Worm (Caenorhabditis elegans) whole organism, young adult: ENCODE measurements around the gene Y54G2A.13.
"Not testable (repeated sequence)": the region's sequence is repeated elsewhere in the genome, so short reads cannot be mapped to it uniquely, and the experiment has no call there.

Experiments
- B0019.2 ChIP-seq: fragments of 200-800 bp; sonication (Bioruptor generic); conservative IDR thresholded peaks from 2 replicates; pipeline ENCODE4 v1.3.6; 2022; ENCODE audit warnings: missing genetic modification reagents, missing genetic modification characterization, missing compliant biosample characterization
- B0261.1 ChIP-seq: sonication (generic microtip); optimal IDR thresholded peaks from 2 replicates; lab custom pipeline; 2016; ENCODE audit warnings: mild to moderate bottlenecking, missing genetic modification characterization, moderate library complexity, missing compliant biosample characterization
- F39B2.1 ChIP-seq: fragments of 200-800 bp; sonication (Bioruptor generic); IDR thresholded peaks from 2 replicates; pipeline ENCODE4 v1.3.6; 2022; ENCODE audit warnings: missing genetic modification reagents, missing genetic modification characterization, missing compliant biosample characterization
- F52B5.7 ChIP-seq: sonication (generic microtip); optimal IDR thresholded peaks from 2 replicates; lab custom pipeline; 2016; ENCODE audit warnings: mild to moderate bottlenecking, missing genetic modification characterization, missing compliant biosample characterization
- F57C9.4 ChIP-seq: sonication (generic microtip); optimal IDR thresholded peaks from 2 replicates; lab custom pipeline; 2017; ENCODE audit warnings: mild to moderate bottlenecking, missing genetic modification characterization, missing compliant biosample characterization
- K12H6.12 ChIP-seq: fragments of 200-800 bp; sonication (Bioruptor generic); optimal IDR thresholded peaks from 2 replicates; lab custom pipeline; 2018; ENCODE audit warnings: mild to moderate bottlenecking, missing genetic modification characterization, missing compliant biosample characterization
- Y53F4B.3 ChIP-seq: fragments of 200-800 bp; sonication (Bioruptor generic); IDR thresholded peaks from 2 replicates; pipeline ENCODE4 v1.3.6; 2022; ENCODE audit warnings: missing genetic modification reagents, missing genetic modification characterization, missing compliant biosample characterization
- Y53G8AR.9 ChIP-seq: fragments of 200-800 bp; sonication (Bioruptor generic); conservative IDR thresholded peaks from 2 replicates; pipeline ENCODE4 v1.3.6; 2022; ENCODE audit warnings: missing genetic modification reagents, missing genetic modification characterization, missing compliant biosample characterization
- Y56A3A.18 ChIP-seq: fragments of 200-800 bp; sonication (Bioruptor generic); IDR thresholded peaks from 2 replicates; pipeline ENCODE4 v1.3.6; 2022; ENCODE audit warnings: missing genetic modification reagents, missing genetic modification characterization, missing compliant biosample characterization
- Y95B8A.8 ChIP-seq: fragments of 200-800 bp; sonication (Bioruptor generic); IDR thresholded peaks from 2 replicates; pipeline ENCODE4 v1.3.6; 2022; ENCODE audit warnings: missing genetic modification reagents, missing genetic modification characterization, missing compliant biosample characterization
- akir-1 ChIP-seq: fragments of 200-800 bp; sonication (Bioruptor generic); optimal IDR thresholded peaks from 2 replicates; lab custom pipeline; 2018; ENCODE audit warnings: mild to moderate bottlenecking, missing genetic modification characterization, moderate library complexity, missing compliant biosample characterization
- aptf-2 ChIP-seq: fragments of 200-800 bp; sonication (Bioruptor generic); conservative IDR thresholded peaks from 2 replicates; pipeline ENCODE4 v1.3.6; 2022; ENCODE audit warnings: missing genetic modification reagents, missing genetic modification characterization, missing compliant biosample characterization
- attf-6 ChIP-seq: fragments of 200-800 bp; sonication (Bioruptor generic); IDR thresholded peaks from 2 replicates; pipeline ENCODE4 v1.3.6; 2022; ENCODE audit warnings: missing genetic modification reagents, missing genetic modification characterization, missing compliant biosample characterization
- cebp-1 ChIP-seq, 2 experiments: fragments of 200-800 bp in 1 of 2; sonication (Bioruptor generic) in 1 of 2; sonication (generic microtip) in 1 of 2; IDR thresholded peaks in 1 of 2; optimal IDR thresholded peaks in 1 of 2; 2 replicates each; pipeline versions ENCODE4 v1.3.6 to Lab custom; 2017 to 2022; ENCODE audit warnings: missing compliant biosample characterization in 2 of 2, missing genetic modification characterization in 2 of 2, mild to moderate bottlenecking in 1 of 2, missing genetic modification reagents in 1 of 2, moderate library complexity in 1 of 2
- ceh-100 ChIP-seq: fragments of 200-800 bp; sonication (Bioruptor generic); IDR thresholded peaks from 2 replicates; pipeline ENCODE4 v1.3.6; 2022; ENCODE audit warnings: missing genetic modification reagents, missing genetic modification characterization, missing compliant biosample characterization
- ceh-40 ChIP-seq: fragments of 200-800 bp; sonication (Bioruptor generic); IDR thresholded peaks from 2 replicates; pipeline ENCODE4 v1.3.6; 2022; ENCODE audit warnings: missing genetic modification characterization, missing compliant biosample characterization
- ceh-91 ChIP-seq: fragments of 200-800 bp; sonication (Bioruptor generic); IDR thresholded peaks from 2 replicates; pipeline ENCODE4 v1.3.6; 2022; ENCODE audit warnings: missing genetic modification reagents, missing genetic modification characterization, missing compliant biosample characterization
- egl-18 ChIP-seq: fragments of 200-800 bp; sonication (Bioruptor generic); IDR thresholded peaks from 2 replicates; pipeline ENCODE4 v1.3.6; 2022; ENCODE audit warnings: missing genetic modification reagents, missing genetic modification characterization, missing compliant biosample characterization
- egl-44 ChIP-seq: fragments of 200-800 bp; sonication (Bioruptor generic); IDR thresholded peaks from 2 replicates; pipeline ENCODE4 v1.3.6; 2022; ENCODE audit warnings: missing genetic modification reagents, missing genetic modification characterization, missing compliant biosample characterization
- ekl-4 ChIP-seq: fragments of 200-800 bp; sonication (Bioruptor generic); IDR thresholded peaks from 2 replicates; pipeline ENCODE4 v1.3.6; 2022; ENCODE audit warnings: missing genetic modification reagents, missing genetic modification characterization, missing compliant biosample characterization
- ets-4 ChIP-seq: fragments of 200-800 bp; sonication (Bioruptor generic); optimal IDR thresholded peaks from 2 replicates; lab custom pipeline; 2018; ENCODE audit warnings: mild to moderate bottlenecking, missing genetic modification characterization, missing compliant biosample characterization
- fkh-3 ChIP-seq: sonication (generic microtip); optimal IDR thresholded peaks from 2 replicates; lab custom pipeline; 2016; ENCODE audit warnings: mild to moderate bottlenecking, missing genetic modification characterization, missing compliant biosample characterization
- hlh-12 ChIP-seq: sonication (generic microtip); optimal IDR thresholded peaks from 2 replicates; lab custom pipeline; 2016; ENCODE audit warnings: missing genetic modification characterization, missing compliant biosample characterization
- hmg-1.2 ChIP-seq: fragments of 200-800 bp; sonication (Bioruptor generic); IDR thresholded peaks from 2 replicates; pipeline ENCODE4 v1.3.6; 2022; ENCODE audit warnings: missing genetic modification reagents, missing genetic modification characterization, missing compliant biosample characterization
- lin-40 ChIP-seq: sonication (generic microtip); optimal IDR thresholded peaks from 2 replicates; lab custom pipeline; 2016; ENCODE audit warnings: missing genetic modification characterization, mild to moderate bottlenecking, missing compliant biosample characterization, missing genotype, missing genetic modification reagents
- lir-1 ChIP-seq: fragments of 200-800 bp; sonication (Bioruptor generic); conservative IDR thresholded peaks from 2 replicates; pipeline ENCODE4 v1.3.6; 2022; ENCODE audit warnings: missing genetic modification reagents, missing genetic modification characterization, missing compliant biosample characterization
- madf-8 ChIP-seq: fragments of 200-800 bp; sonication (Bioruptor generic); conservative IDR thresholded peaks from 2 replicates; pipeline ENCODE4 v1.3.6; 2022; ENCODE audit warnings: missing genetic modification reagents, missing genetic modification characterization, missing compliant biosample characterization
- nhr-80 ChIP-seq: sonication (generic microtip); optimal IDR thresholded peaks from 2 replicates; lab custom pipeline; 2016; ENCODE audit warnings: missing genetic modification characterization, missing compliant biosample characterization
- rec-8 ChIP-seq, 2 experiments: sonication (generic microtip); optimal IDR thresholded peaks; 2 replicates each; lab custom pipeline; 2016; ENCODE audit warnings: mild to moderate bottlenecking in 2 of 2, missing genetic modification characterization in 2 of 2, missing genetic modification reagents in 2 of 2, missing genotype in 2 of 2, missing biosample characterization in 1 of 2, missing compliant biosample characterization in 1 of 2, moderate library complexity in 1 of 2
- repo-1 ChIP-seq: sonication (generic microtip); optimal IDR thresholded peaks from 2 replicates; lab custom pipeline; 2017; ENCODE audit warnings: mild to moderate bottlenecking, missing genetic modification characterization, missing compliant biosample characterization
- rpc-1 ChIP-seq, 2 experiments: fragments of 150-350 bp in 1 of 2; sonication (generic microtip) in 1 of 2; optimal IDR thresholded peaks; 2 replicates each; lab custom pipeline; 2014 to 2018; ENCODE audit warnings: missing biosample characterization in 1 of 2, missing genetic modification characterization in 1 of 2, missing genetic modification reagents in 1 of 2, missing genotype in 1 of 2
- sea-2 ChIP-seq: fragments of 200-800 bp; sonication (Bioruptor generic); IDR thresholded peaks from 2 replicates; pipeline ENCODE4 v1.3.6; 2022; ENCODE audit warnings: missing genetic modification characterization, missing compliant biosample characterization
- snpc-1.3 ChIP-seq: sonication (generic microtip); optimal IDR thresholded peaks from 2 replicates; lab custom pipeline; 2017; ENCODE audit warnings: missing genetic modification characterization, mild to moderate bottlenecking, missing compliant biosample characterization, antibody characterized with exemption, moderate library complexity, missing genotype, missing genetic modification reagents; ENCODE audit not compliant: insufficient read depth
- somi-1 ChIP-seq: fragments of 200-800 bp; sonication (Bioruptor generic); optimal IDR thresholded peaks from 2 replicates; lab custom pipeline; 2018; ENCODE audit warnings: mild to moderate bottlenecking, missing genetic modification characterization, missing compliant biosample characterization
- sptf-2 ChIP-seq: fragments of 200-800 bp; sonication (Bioruptor generic); optimal IDR thresholded peaks from 2 replicates; lab custom pipeline; 2018; ENCODE audit warnings: mild to moderate bottlenecking, missing genetic modification characterization, missing compliant biosample characterization
- tlf-1 ChIP-seq: fragments of 200-800 bp; sonication (Bioruptor generic); optimal IDR thresholded peaks from 2 replicates; lab custom pipeline; 2018; ENCODE audit warnings: mild to moderate bottlenecking, missing genetic modification characterization, missing compliant biosample characterization
- unc-62 ChIP-seq: fragments of 150-350 bp; optimal IDR thresholded peaks from 2 replicates; lab custom pipeline; 2014; ENCODE audit warnings: missing biosample characterization, missing genetic modification reagents, missing genetic modification characterization
- ztf-18 ChIP-seq: sonication (generic microtip); optimal IDR thresholded peaks from 2 replicates; lab custom pipeline; 2016; ENCODE audit warnings: missing genotype, mild to moderate bottlenecking, missing genetic modification characterization, missing compliant biosample characterization

Y54G2A.13 gene

ce11 chrIV:2799389-2799788 lies 20.1 kb downstream of the Y54G2A.13 start, which contains the start of gene Y54G2A.10:
Gene Y54G2A.10, plus strand, starts transcription at chrIV:2799689.
- TF ChIP-seq Y53G8AR.9 (GFP tag; lab: Robert Waterston, UW) (no peak), aptf-2 (no peak), lir-1 (no peak), F52B5.7 (tag; lab: Kevin White, UChicago) (no peak), ekl-4 (GFP tag; lab: Robert Waterston, UW) (no peak)

ce11 chrIV:2798339-2798738 lies 21.2 kb downstream of the Y54G2A.13 start, which contains the start of gene Y54G2A.52:
Gene Y54G2A.52, minus strand, starts transcription at chrIV:2798686.
- TF ChIP-seq nhr-80 (tag; lab: Kevin White, UChicago) (peak; percentile 63), Y56A3A.18 (GFP tag; lab: Robert Waterston, UW) (no peak), egl-44 (no peak)

DNA sequence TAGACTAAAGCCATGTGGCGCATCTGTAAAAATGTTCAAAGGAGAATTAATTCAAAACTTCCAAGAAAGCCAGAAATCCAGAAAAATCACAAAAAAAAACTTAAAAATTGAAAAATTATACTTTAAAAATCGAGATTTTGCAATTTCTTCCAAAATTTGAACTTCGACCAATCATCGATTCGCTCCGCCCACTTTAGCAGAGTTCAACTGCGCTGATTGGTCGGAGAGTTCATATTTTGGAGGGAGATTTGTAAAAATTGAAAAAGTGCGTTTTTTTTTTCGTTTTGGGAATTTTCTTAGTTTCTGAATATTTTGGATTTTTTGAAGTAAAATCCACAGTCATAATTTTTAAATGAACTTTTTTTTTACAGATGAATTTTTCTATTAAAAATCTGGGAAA lies 25.6 kb downstream of the Y54G2A.13 start:
- TF ChIP-seq fkh-3 = no peak

ce11 chrIV:2788389-2788788 lies 31.1 kb downstream of the Y54G2A.13 start, which contains the start of gene atln-1:
Gene atln-1, plus strand, starts transcription at chrIV:2788689.
- TF ChIP-seq attf-6 (GFP tag; lab: Robert Waterston, UW); akir-1 (GFP tag; lab: Kevin White, UChicago); unc-62: not testable (repeated sequence)

DNA sequence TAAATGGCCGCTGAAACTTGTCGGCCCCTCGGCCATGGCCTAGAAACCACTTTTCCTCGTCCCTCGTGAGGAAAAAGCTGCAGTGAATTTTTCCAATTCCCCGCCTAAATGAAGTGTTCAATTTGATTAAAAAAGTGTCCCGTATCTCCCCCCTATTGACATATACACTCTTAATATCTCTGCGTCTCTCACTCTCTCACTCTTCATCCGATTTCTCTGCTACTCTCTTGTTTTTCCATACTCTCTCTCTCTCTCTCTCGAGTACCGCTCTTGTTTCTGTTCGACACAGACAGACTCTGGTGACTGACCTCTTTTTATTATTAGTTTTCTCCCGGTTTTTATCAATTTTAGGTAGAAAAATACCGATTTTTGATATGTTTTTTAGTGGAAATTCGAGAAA lies 34.5 kb downstream of the Y54G2A.13 start:
- TF ChIP-seq ets-4 (GFP tag; lab: Kevin White, UChicago) (no peak), B0261.1 (tag; lab: Kevin White, UChicago) (no peak), hlh-12 (tag; lab: Kevin White, UChicago) (no peak), sptf-2 (no peak), cebp-1 (GFP tag; IDR thresholded peaks at IDR 0.05; lab: Robert Waterston, UW) (no peak), cebp-1 (tag; optimal IDR thresholded peaks at IDR 0.05; lab: Kevin White, UChicago) (peak; percentile 18), madf-8 (GFP tag; lab: Robert Waterston, UW) (no peak), F57C9.4 (tag; lab: Kevin White, UChicago) (no peak), ceh-100 (GFP tag; lab: Robert Waterston, UW) (no peak), Y95B8A.8 (no peak), ceh-91 (GFP tag; lab: Robert Waterston, UW) (no peak), repo-1 (tag; lab: Kevin White, UChicago) (no peak), hmg-1.2 (peak; percentile 88), ceh-40 (GFP tag; lab: Robert Waterston, UW) (no peak), ztf-18 (tag; lab: Kevin White, UChicago) (no peak), egl-18 (GFP tag; lab: Robert Waterston, UW) (no peak), tlf-1 (GFP tag; lab: Kevin White, UChicago) (no peak), rpc-1 (optimal IDR thresholded peaks at IDR 0.05; lab: Kevin White, UChicago) (no peak), rpc-1 (tag; optimal IDR thresholded peaks at IDR 0.05; lab: Kevin White, UChicago) (no peak), K12H6.12 (tag; lab: Kevin White, UChicago) (no peak), egl-44 (no peak), B0019.2 (GFP tag; lab: Robert Waterston, UW) (no peak), somi-1 (GFP tag; lab: Kevin White, UChicago) (no peak), lin-40 (peak; percentile 10), nhr-80 (tag; lab: Kevin White, UChicago) (peak; percentile 12), sea-2 (GFP tag; lab: Robert Waterston, UW) (no peak), rec-8 (tag; optimal IDR thresholded peaks at IDR 0.05; lab: Kevin White, UChicago) (no peak), snpc-1.3 (tag; lab: Kevin White, UChicago) (no peak), F39B2.1 (GFP tag; lab: Robert Waterston, UW) (no peak), Y53F4B.3 (GFP tag; lab: Robert Waterston, UW) (no peak)
- TF ChIP-seq, all 124 proteins: peak for 4
